Fruit fly (Drosophila melanogaster) whole organism, embryonic: ENCODE data around the gene CG43867.
A peak's percentile ranks its signal among the peaks of the same experiment; 100 is the strongest.

ENCODE experiments used
- Antp ChIP-seq: fragments of 200-800 bp; sonication (Bioruptor generic); optimal IDR thresholded peaks from 3 replicates; lab custom pipeline; 2016; ENCODE audit warnings: missing biosample characterization, missing genetic modification characterization
- Asciz ChIP-seq: fragments of 200-800 bp; sonication (Bioruptor generic); optimal IDR thresholded peaks from 2 replicates; lab custom pipeline; 2017; ENCODE audit warnings: missing biosample characterization, mild to moderate bottlenecking, missing genetic modification characterization, missing genetic modification reagents
- BtbVII ChIP-seq: fragments of 200-800 bp; sonication (Bioruptor generic); optimal IDR thresholded peaks from 3 replicates; lab custom pipeline; 2017; ENCODE audit warnings: missing biosample characterization, mild to moderate bottlenecking, missing genetic modification characterization
- CG12299 ChIP-seq: fragments of 200-800 bp; sonication (Bioruptor generic); optimal IDR thresholded peaks from 2 replicates; lab custom pipeline; 2018; ENCODE audit warnings: missing biosample characterization, mild to moderate bottlenecking, missing genetic modification characterization
- CG13624 ChIP-seq: fragments of 200-800 bp; sonication (Bioruptor generic); optimal IDR thresholded peaks from 2 replicates; lab custom pipeline; 2016; ENCODE audit warnings: missing biosample characterization, missing genetic modification characterization
- CG15479 ChIP-seq: fragments of 200-800 bp; sonication (Bioruptor generic); optimal IDR thresholded peaks from 3 replicates; lab custom pipeline; 2019; ENCODE audit warnings: missing biosample characterization, mild to moderate bottlenecking, missing genetic modification characterization, moderate library complexity
- CG1603 ChIP-seq: fragments of 200-800 bp; sonication (Bioruptor generic); optimal IDR thresholded peaks from 2 replicates; lab custom pipeline; 2019; ENCODE audit warnings: missing biosample characterization, mild to moderate bottlenecking, missing genetic modification characterization, moderate library complexity
- CG16863 ChIP-seq: fragments of 200-800 bp; sonication (Bioruptor generic); optimal IDR thresholded peaks from 3 replicates; lab custom pipeline; 2016; ENCODE audit warnings: missing biosample characterization, missing genetic modification characterization
- CG17359 ChIP-seq: fragments of 200-800 bp; sonication (Bioruptor generic); optimal IDR thresholded peaks from 3 replicates; lab custom pipeline; 2018; ENCODE audit warnings: missing biosample characterization, mild to moderate bottlenecking, missing genetic modification characterization, moderate library complexity
- CG17361 ChIP-seq: fragments of 200-800 bp; sonication (Bioruptor generic); IDR thresholded peaks from 3 replicates; pipeline ENCODE4 v1.3.6; 2022; ENCODE audit warnings: missing biosample characterization, missing genetic modification characterization
- CG1792 ChIP-seq: fragments of 200-800 bp; sonication (Bioruptor generic); optimal IDR thresholded peaks from 2 replicates; lab custom pipeline; 2016; ENCODE audit warnings: missing biosample characterization, missing genetic modification characterization
- CG18619 ChIP-seq: fragments of 200-800 bp; sonication (Bioruptor generic); optimal IDR thresholded peaks from 3 replicates; lab custom pipeline; 2017; ENCODE audit warnings: missing biosample characterization, mild to moderate bottlenecking, missing genetic modification characterization
- CG2129 ChIP-seq: fragments of 200-800 bp; sonication (Bioruptor generic); IDR thresholded peaks from 2 replicates; pipeline ENCODE4 v1.3.6; 2022; ENCODE audit warnings: missing biosample characterization, missing genetic modification characterization; ENCODE audit not compliant: partially characterized antibody
- CG2875 ChIP-seq: fragments of 200-800 bp; sonication (Bioruptor generic); optimal IDR thresholded peaks from 2 replicates; lab custom pipeline; 2017; ENCODE audit warnings: missing biosample characterization, mild to moderate bottlenecking, missing genetic modification characterization, missing genetic modification reagents
- CG30431 ChIP-seq: fragments of 200-800 bp; sonication (Bioruptor generic); optimal IDR thresholded peaks from 2 replicates; lab custom pipeline; 2017; ENCODE audit warnings: missing biosample characterization, missing genetic modification characterization
- CG3281 ChIP-seq: fragments of 200-800 bp; sonication (Bioruptor generic); optimal IDR thresholded peaks from 3 replicates; lab custom pipeline; 2017; ENCODE audit warnings: missing biosample characterization, mild to moderate bottlenecking, missing genetic modification characterization
- CG4282 ChIP-seq: fragments of 200-800 bp; sonication (Bioruptor generic); optimal IDR thresholded peaks from 2 replicates; lab custom pipeline; 2016; ENCODE audit warnings: missing biosample characterization, missing genetic modification characterization
- CG4328 ChIP-seq: fragments of 200-800 bp; sonication (Bioruptor generic); optimal IDR thresholded peaks from 3 replicates; lab custom pipeline; 2017; ENCODE audit warnings: missing biosample characterization, missing genetic modification reagents, missing genetic modification characterization
- CG4424 ChIP-seq: fragments of 200-800 bp; sonication (Bioruptor generic); optimal IDR thresholded peaks from 3 replicates; lab custom pipeline; 2016; ENCODE audit warnings: missing biosample characterization, missing genetic modification characterization
- CG6813 ChIP-seq: fragments of 200-800 bp; sonication (Bioruptor generic); optimal IDR thresholded peaks from 2 replicates; lab custom pipeline; 2017; ENCODE audit warnings: missing biosample characterization, missing genetic modification characterization, mild to moderate bottlenecking, moderate library complexity, missing genetic modification reagents
- CG7928 ChIP-seq: fragments of 200-800 bp; sonication (Bioruptor generic); optimal IDR thresholded peaks from 2 replicates; lab custom pipeline; 2017; ENCODE audit warnings: missing biosample characterization, mild to moderate bottlenecking, missing genetic modification characterization
- CG8765 ChIP-seq: fragments of 200-800 bp; sonication (Bioruptor generic); IDR thresholded peaks from 2 replicates; pipeline ENCODE4 v1.3.6; 2022; ENCODE audit warnings: missing biosample characterization, missing genetic modification characterization
- CG8944 ChIP-seq: fragments of 200-800 bp; sonication (Bioruptor generic); optimal IDR thresholded peaks from 3 replicates; lab custom pipeline; 2016; ENCODE audit warnings: missing biosample characterization, missing genetic modification characterization
- CG9817 ChIP-seq: fragments of 200-800 bp; sonication (Bioruptor generic); optimal IDR thresholded peaks from 2 replicates; lab custom pipeline; 2018; ENCODE audit warnings: missing biosample characterization, mild to moderate bottlenecking, missing genetic modification characterization, moderate library complexity
- CoRest ChIP-seq: fragments of 200-800 bp; sonication (Bioruptor generic); optimal IDR thresholded peaks from 3 replicates; lab custom pipeline; 2018; ENCODE audit warnings: missing biosample characterization, mild to moderate bottlenecking, missing genetic modification characterization, moderate library complexity
- CrebB ChIP-seq: fragments of 200-800 bp; sonication (Bioruptor generic); optimal IDR thresholded peaks from 3 replicates; lab custom pipeline; 2018; ENCODE audit warnings: missing biosample characterization, mild to moderate bottlenecking, missing genetic modification characterization
- Drgx ChIP-seq: fragments of 200-800 bp; sonication (Bioruptor generic); IDR thresholded peaks from 2 replicates; pipeline ENCODE4 v1.3.6; 2022; ENCODE audit warnings: missing biosample characterization, missing genetic modification characterization
- Fer1 ChIP-seq: fragments of 200-800 bp; sonication (Bioruptor generic); optimal IDR thresholded peaks from 2 replicates; lab custom pipeline; 2017; ENCODE audit warnings: missing biosample characterization, mild to moderate bottlenecking, missing genetic modification characterization
- Hmx ChIP-seq: fragments of 200-800 bp; sonication (Bioruptor generic); optimal IDR thresholded peaks from 2 replicates; lab custom pipeline; 2016; ENCODE audit warnings: missing biosample characterization, missing genetic modification characterization
- Lim3 ChIP-seq: fragments of 200-800 bp; sonication (Bioruptor generic); IDR thresholded peaks from 2 replicates; pipeline ENCODE4 v1.3.6; 2022; ENCODE audit warnings: missing biosample characterization, missing genetic modification characterization
- NC2β ChIP-seq: fragments of 200-800 bp; sonication (Bioruptor generic); optimal IDR thresholded peaks from 2 replicates; lab custom pipeline; 2016; ENCODE audit warnings: missing biosample characterization, missing genetic modification characterization
- Nf-YB ChIP-seq: fragments of 200-800 bp; sonication (Bioruptor generic); optimal IDR thresholded peaks from 3 replicates; lab custom pipeline; 2019; ENCODE audit warnings: missing biosample characterization, mild to moderate bottlenecking, missing genetic modification characterization, moderate library complexity
- Sox102F ChIP-seq: fragments of 200-800 bp; sonication (Bioruptor generic); optimal IDR thresholded peaks from 2 replicates; lab custom pipeline; 2018; ENCODE audit warnings: missing biosample characterization, mild to moderate bottlenecking, missing genetic modification characterization, moderate library complexity
- YL-1 ChIP-seq: fragments of 200-800 bp; sonication (Bioruptor generic); optimal IDR thresholded peaks from 3 replicates; lab custom pipeline; 2017; ENCODE audit warnings: missing biosample characterization, mild to moderate bottlenecking, missing genetic modification characterization
- al ChIP-seq: fragments of 200-800 bp; sonication (Bioruptor generic); IDR thresholded peaks from 2 replicates; pipeline ENCODE4 v1.3.6; 2022; ENCODE audit warnings: missing biosample characterization, missing genetic modification characterization
- bowl ChIP-seq: fragments of 200-800 bp; sonication (Bioruptor generic); IDR thresholded peaks from 2 replicates; pipeline ENCODE4 v1.3.6; 2022; ENCODE audit warnings: missing biosample characterization, missing genetic modification characterization
- crol ChIP-seq: fragments of 200-800 bp; sonication (Bioruptor generic); IDR thresholded peaks from 2 replicates; pipeline ENCODE4 v1.3.6; 2022; ENCODE audit warnings: missing biosample characterization, missing genetic modification characterization
- dm ChIP-seq: fragments of 200-800 bp; sonication (Bioruptor generic); optimal IDR thresholded peaks from 3 replicates; lab custom pipeline; 2016; ENCODE audit warnings: missing biosample characterization, missing genetic modification characterization
- dmrt99B ChIP-seq: fragments of 200-800 bp; sonication (Bioruptor generic); optimal IDR thresholded peaks from 2 replicates; lab custom pipeline; 2018; ENCODE audit warnings: missing biosample characterization, mild to moderate bottlenecking, missing genetic modification characterization, moderate library complexity
- eve ChIP-seq, 2 experiments: fragments of >200 bp; optimal IDR thresholded peaks; 2 replicates each; lab custom pipeline; 2017; ENCODE audit warnings: missing biosample characterization in 2 of 2, missing genetic modification characterization in 2 of 2
- fd3F ChIP-seq: fragments of 200-800 bp; sonication (Bioruptor generic); optimal IDR thresholded peaks from 2 replicates; lab custom pipeline; 2018; ENCODE audit warnings: missing biosample characterization, mild to moderate bottlenecking, missing genetic modification characterization, moderate library complexity
- grau ChIP-seq: fragments of 200-800 bp; optimal IDR thresholded peaks from 3 replicates; lab custom pipeline; 2019; ENCODE audit warnings: missing biosample characterization, mild to moderate bottlenecking, missing genetic modification characterization, moderate library complexity
- gsb ChIP-seq: fragments of 200-800 bp; sonication (Bioruptor generic); IDR thresholded peaks from 2 replicates; pipeline ENCODE4 v1.3.6; 2022; ENCODE audit warnings: missing biosample characterization, missing genetic modification characterization
- hkb ChIP-seq, 2 experiments: fragments of 200-800 bp in 1 of 2; fragments of >200 bp in 1 of 2; sonication (Bioruptor generic) in 1 of 2; IDR thresholded peaks in 1 of 2; optimal IDR thresholded peaks in 1 of 2; 2 replicates each; pipeline versions ENCODE4 v1.3.6 to Lab custom; 2017 to 2022; ENCODE audit warnings: missing biosample characterization in 1 of 2, missing genetic modification characterization in 1 of 2
- lab ChIP-seq: fragments of 200-800 bp; sonication (Bioruptor generic); optimal IDR thresholded peaks from 3 replicates; lab custom pipeline; 2017; ENCODE audit warnings: missing biosample characterization, missing genetic modification characterization, mild to moderate bottlenecking, moderate library complexity, missing genetic modification reagents
- nau ChIP-seq: fragments of 200-800 bp; sonication (Bioruptor generic); optimal IDR thresholded peaks from 3 replicates; lab custom pipeline; 2017; ENCODE audit warnings: missing biosample characterization, mild to moderate bottlenecking, missing genetic modification characterization, missing genetic modification reagents
- tll ChIP-seq, 2 experiments: fragments of 200-800 bp in 1 of 2; fragments of >200 bp in 1 of 2; sonication (Bioruptor generic) in 1 of 2; optimal IDR thresholded peaks; 2 replicates each; lab custom pipeline; 2017 to 2019; ENCODE audit warnings: missing biosample characterization in 2 of 2, missing genetic modification characterization in 2 of 2, mild to moderate bottlenecking in 1 of 2, moderate library complexity in 1 of 2
- z ChIP-seq: fragments of 200-800 bp; sonication (Bioruptor generic); IDR thresholded peaks from 3 replicates; pipeline ENCODE4 v1.3.6; 2022; ENCODE audit warnings: missing biosample characterization, missing genetic modification characterization
- zf30C ChIP-seq: fragments of 200-800 bp; sonication (Bioruptor generic); optimal IDR thresholded peaks from 3 replicates; lab custom pipeline; 2018; ENCODE audit warnings: missing biosample characterization, mild to moderate bottlenecking, missing genetic modification characterization
- zfh2 ChIP-seq: fragments of 200-800 bp; sonication (Bioruptor generic); optimal IDR thresholded peaks from 2 replicates; lab custom pipeline; 2016; ENCODE audit warnings: missing biosample characterization, missing genetic modification characterization

Gene CG43867

DNA sequence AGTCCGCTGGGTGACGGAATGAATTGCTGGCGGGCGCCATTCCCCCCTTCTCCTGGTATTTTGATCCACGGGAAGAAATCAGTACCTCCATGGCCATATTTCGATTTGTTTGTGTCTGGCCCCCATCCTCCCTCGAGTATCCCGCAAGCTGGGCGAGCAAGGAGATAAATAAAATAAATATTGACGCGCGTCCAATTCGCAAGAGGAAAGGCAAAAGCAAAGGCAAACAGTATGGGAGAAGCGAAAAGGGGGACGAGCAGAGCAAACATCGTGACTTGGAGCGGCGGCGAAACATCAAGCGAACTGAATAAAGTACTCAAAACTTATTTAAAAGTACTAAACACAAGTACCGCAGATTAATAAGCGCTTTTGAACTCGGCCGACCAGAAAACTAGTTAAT, 159.8 kb downstream of the CG43867 start (continued):
- TF ChIP-seq NC2β (GFP tag; lab: Kevin White, UChicago) (no peak), CG3281 (peak; percentile 29), crol (GFP tag; lab: Robert Waterston, UW) (peak; percentile 15; the same call in 1 of the 2 replicates), Nf-YB (GFP tag; lab: Kevin White, UChicago) (no peak), CG6813 (GFP tag; lab: Kevin White, UChicago) (peak; percentile 55), z (GFP tag; lab: Robert Waterston, UW) (0 out of 3 replicates have a peak, but pooled peaks have one; percentile 11), gsb (GFP tag; lab: Robert Waterston, UW) (no peak), nau (GFP tag; lab: Kevin White, UChicago) (peak; percentile 29), zf30C (no peak), fd3F (GFP tag; lab: Kevin White, UChicago) (no peak), Asciz (GFP tag; lab: Kevin White, UChicago) (peak; percentile 37), CoRest (tag; lab: Kevin White, UChicago) (no peak), CG7928 (GFP tag; lab: Kevin White, UChicago) (no peak), CG13624 (GFP tag; lab: Kevin White, UChicago) (no peak), CG12299 (tag; lab: Kevin White, UChicago) (no peak), BtbVII (GFP tag; lab: Kevin White, UChicago) (no peak), CG2129 (GFP tag; lab: Robert Waterston, UW) (no peak), CG1792 (GFP tag; lab: Kevin White, UChicago) (no peak), CG9817 (tag; lab: Kevin White, UChicago) (no peak), Fer1 (GFP tag; lab: Kevin White, UChicago) (peak; percentile 17), dm (GFP tag; lab: Kevin White, UChicago) (no peak), lab (GFP tag; lab: Kevin White, UChicago) (peak; percentile 51), Hmx (GFP tag; lab: Kevin White, UChicago) (no peak), Drgx (GFP tag; lab: Robert Waterston, UW) (0 out of 2 replicates have a peak, but pooled peaks have one; percentile 15), zfh2 (GFP tag; lab: Kevin White, UChicago) (no peak), bowl (no peak), grau (tag; lab: Kevin White, UChicago) (no peak), CG17359 (tag; lab: Kevin White, UChicago) (peak; percentile 12), Antp (GFP tag; lab: Kevin White, UChicago) (no peak), CG8944 (GFP tag; lab: Kevin White, UChicago) (no peak), Lim3 (GFP tag; lab: Robert Waterston, UW) (no peak), CG18619 (GFP tag; lab: Kevin White, UChicago) (no peak)

DNA sequence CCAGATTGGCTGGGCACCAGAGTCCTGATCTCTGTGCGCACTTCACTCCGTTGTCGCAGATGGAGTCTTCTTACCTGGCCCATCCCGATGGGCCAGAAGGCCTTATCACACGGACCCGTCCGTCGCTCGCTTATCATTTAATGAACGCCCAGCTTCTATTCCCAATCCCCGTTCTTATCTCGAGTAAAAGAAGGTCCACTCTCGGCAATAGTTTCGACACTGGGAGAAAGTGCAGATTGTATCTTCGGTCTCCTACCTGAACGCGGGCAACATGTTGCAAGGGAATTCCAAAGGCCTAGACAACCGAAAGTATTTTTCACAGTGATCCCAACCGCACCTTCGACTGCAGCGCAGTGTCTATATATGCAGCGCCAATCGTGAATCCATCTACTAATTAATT, 161.7 kb downstream of the CG43867 start:
- TF ChIP-seq al (GFP tag; lab: Robert Waterston, UW), result no peak
- TF ChIP-seq CG4424, result no peak
- no peak for TF ChIP-seq Sox102F (GFP tag; lab: Kevin White, UChicago)
- TF ChIP-seq dmrt99B (tag; lab: Kevin White, UChicago), result no peak
- no peak for TF ChIP-seq CG17361
- TF ChIP-seq YL-1 (GFP tag; lab: Kevin White, UChicago), result no peak
- TF ChIP-seq CG15479, result peak; percentile 84
- TF ChIP-seq CG4282 (GFP tag; lab: Kevin White, UChicago), result no peak
- no peak for TF ChIP-seq tll (GFP tag; optimal IDR thresholded peaks at IDR 0.05; lab: Kevin White, UChicago)
- TF ChIP-seq CG4328 (GFP tag; lab: Kevin White, UChicago), result no peak
- no peak for TF ChIP-seq hkb (optimal IDR thresholded peaks at IDR 0.05; lab: Kevin White, UChicago)
- no peak for TF ChIP-seq hkb (GFP tag; IDR thresholded peaks at IDR 0.05; lab: Robert Waterston, UW)
- no peak for TF ChIP-seq CG1603
- no peak for TF ChIP-seq CG2875
- TF ChIP-seq eve (GFP tag; optimal IDR thresholded peaks at IDR 0.05; lab: Kevin White, UChicago), result no peak
- no peak for TF ChIP-seq CG30431 (GFP tag; lab: Kevin White, UChicago)
- no peak for TF ChIP-seq CG16863 (GFP tag; lab: Kevin White, UChicago)
- TF ChIP-seq CG8765 (GFP tag; lab: Robert Waterston, UW), result peak; percentile 17; the same call in 1 of the 2 replicates
- no peak for TF ChIP-seq CrebB
- peak; percentile 82 for TF ChIP-seq zf30C
